Worm (Caenorhabditis elegans) whole organism, L1 larva: ENCODE data around the gene Y51B9A.9.

Source experiments
- C34B4.2 ChIP-seq: sonication (generic microtip); optimal IDR thresholded peaks from 2 replicates; lab custom pipeline; 2017; ENCODE audit warnings: mild to moderate bottlenecking, missing genetic modification characterization, missing compliant biosample characterization
- Y116A8C.19 ChIP-seq: sonication (generic microtip); optimal IDR thresholded peaks from 2 replicates; lab custom pipeline; 2016; ENCODE audit warnings: missing compliant biosample characterization, missing genetic modification characterization, borderline replicate concordance
- aha-1 ChIP-seq: fragments of 150-350 bp; optimal IDR thresholded peaks from 2 replicates; lab custom pipeline; 2014; ENCODE audit warnings: missing biosample characterization, missing genetic modification characterization
- alr-1 ChIP-seq: fragments of 200-800 bp; sonication (Bioruptor generic); optimal IDR thresholded peaks from 2 replicates; lab custom pipeline; 2018; ENCODE audit warnings: borderline replicate concordance, mild to moderate bottlenecking, missing genetic modification characterization, missing compliant biosample characterization
- ama-1 ChIP-seq: fragments of 150-350 bp; optimal IDR thresholded peaks from 2 replicates; lab custom pipeline; 2014
- blmp-1 ChIP-seq: fragments of 150-350 bp; optimal IDR thresholded peaks from 2 replicates; lab custom pipeline; 2014; ENCODE audit warnings: missing biosample characterization, missing genetic modification characterization
- ceh-8 ChIP-seq: fragments of 200-800 bp; sonication (Bioruptor generic); optimal IDR thresholded peaks from 2 replicates; lab custom pipeline; 2018; ENCODE audit warnings: mild to moderate bottlenecking, missing genetic modification characterization, moderate library complexity, missing compliant biosample characterization
- ceh-88 ChIP-seq: fragments of 200-800 bp; sonication (Bioruptor generic); IDR thresholded peaks from 2 replicates; pipeline ENCODE4 v1.3.6; 2022; ENCODE audit warnings: missing genetic modification characterization, missing compliant biosample characterization
- ces-1 ChIP-seq: fragments of 150-350 bp; optimal IDR thresholded peaks from 2 replicates; lab custom pipeline; 2014; ENCODE audit warnings: missing biosample characterization, missing genetic modification reagents, missing genetic modification characterization
- egl-27 ChIP-seq, 2 experiments: fragments of 150-350 bp in 1 of 2; sonication (generic microtip); optimal IDR thresholded peaks; 3 replicates each; lab custom pipeline; 2017 to 2018; ENCODE audit warnings: missing biosample characterization in 2 of 2, missing genetic modification characterization in 2 of 2, missing genetic modification reagents in 2 of 2
- elt-2 ChIP-seq: sonication (generic microtip); optimal IDR thresholded peaks from 2 replicates; lab custom pipeline; 2016; ENCODE audit warnings: missing genetic modification characterization, mild to moderate bottlenecking, inconsistent platforms, missing compliant biosample characterization, missing genetic modification reagents
- elt-3 ChIP-seq, 6 experiments: fragments of 150-350 bp in 1 of 6; sonication (generic microtip); optimal IDR thresholded peaks; 2 replicates each; lab custom pipeline; 2017 to 2018; ENCODE audit warnings: missing biosample characterization in 6 of 6, missing genetic modification characterization in 6 of 6, inconsistent platforms in 1 of 6
- ets-5 ChIP-seq: fragments of 200-800 bp; sonication (Bioruptor generic); IDR thresholded peaks from 2 replicates; pipeline ENCODE4 v1.3.6; 2022; ENCODE audit warnings: missing genetic modification characterization, missing compliant biosample characterization
- grh-1 ChIP-seq: fragments of 200-800 bp; sonication (Bioruptor generic); IDR thresholded peaks from 2 replicates; pipeline ENCODE4 v1.3.6; 2022; ENCODE audit warnings: missing genetic modification reagents, missing genetic modification characterization, missing compliant biosample characterization
- hlh-4 ChIP-seq: sonication (generic microtip); optimal IDR thresholded peaks from 2 replicates; lab custom pipeline; 2016; ENCODE audit warnings: mild to moderate bottlenecking, missing genetic modification characterization, missing compliant biosample characterization
- irx-1 ChIP-seq: sonication (generic microtip); optimal IDR thresholded peaks from 2 replicates; lab custom pipeline; 2016; ENCODE audit warnings: missing genetic modification characterization, missing compliant biosample characterization
- lin-15B ChIP-seq: fragments of 150-350 bp; sonication (generic microtip); optimal IDR thresholded peaks from 3 replicates; lab custom pipeline; 2014; ENCODE audit warnings: missing biosample characterization, missing genetic modification characterization
- lin-39 ChIP-seq: fragments of 150-350 bp; optimal IDR thresholded peaks from 2 replicates; lab custom pipeline; 2014; ENCODE audit warnings: missing biosample characterization, missing genetic modification reagents, missing genetic modification characterization
- lir-3 ChIP-seq: sonication (generic microtip); optimal IDR thresholded peaks from 2 replicates; lab custom pipeline; 2016; ENCODE audit warnings: mild to moderate bottlenecking, missing genetic modification characterization, moderate library complexity, missing compliant biosample characterization; ENCODE audit not compliant: poor library complexity
- lsy-2 ChIP-seq, 2 experiments: fragments of 150-350 bp; optimal IDR thresholded peaks; 2 replicates each; lab custom pipeline; 2014; ENCODE audit warnings: missing biosample characterization in 2 of 2, missing genetic modification characterization in 2 of 2
- mab-9 ChIP-seq: fragments of 200-800 bp; sonication (Bioruptor generic); IDR thresholded peaks from 2 replicates; pipeline ENCODE4 v1.3.6; 2022; ENCODE audit warnings: missing genetic modification reagents, missing genetic modification characterization, missing compliant biosample characterization
- mef-2 ChIP-seq: fragments of 150-350 bp; optimal IDR thresholded peaks from 2 replicates; lab custom pipeline; 2014; ENCODE audit warnings: missing biosample characterization, missing genetic modification characterization
- mep-1 ChIP-seq: fragments of 150-350 bp; optimal IDR thresholded peaks from 2 replicates; lab custom pipeline; 2014; ENCODE audit warnings: missing biosample characterization, missing genetic modification characterization
- nhr-47 ChIP-seq: sonication (generic microtip); optimal IDR thresholded peaks from 2 replicates; lab custom pipeline; 2016; ENCODE audit warnings: mild to moderate bottlenecking, missing genetic modification characterization, moderate library complexity, missing compliant biosample characterization
- nhr-76 ChIP-seq: sonication (generic microtip); optimal IDR thresholded peaks from 2 replicates; lab custom pipeline; 2017; ENCODE audit warnings: missing biosample characterization, missing genetic modification characterization
- nhr-84 ChIP-seq: sonication (generic microtip); optimal IDR thresholded peaks from 2 replicates; lab custom pipeline; 2017; ENCODE audit warnings: missing biosample characterization, missing genetic modification characterization
- nhr-85 ChIP-seq: sonication (generic microtip); peaks from one replicate; lab custom pipeline; 2016; ENCODE audit warnings: missing genetic modification characterization, inconsistent platforms, missing compliant biosample characterization
- skn-1 ChIP-seq: fragments of 150-350 bp; optimal IDR thresholded peaks from 2 replicates; lab custom pipeline; 2014; ENCODE audit warnings: missing biosample characterization, missing genetic modification characterization
- sox-4 ChIP-seq: sonication (generic microtip); optimal IDR thresholded peaks from 2 replicates; lab custom pipeline; 2016; ENCODE audit warnings: missing genetic modification characterization, missing compliant biosample characterization
- tlp-1 ChIP-seq: fragments of 150-350 bp; optimal IDR thresholded peaks from 2 replicates; lab custom pipeline; 2014; ENCODE audit warnings: missing biosample characterization, missing genetic modification characterization
- unc-62 ChIP-seq: fragments of 150-350 bp; optimal IDR thresholded peaks from 2 replicates; lab custom pipeline; 2014; ENCODE audit warnings: missing biosample characterization, missing genetic modification reagents, missing genetic modification characterization
- unc-86 ChIP-seq: sonication (generic microtip); optimal IDR thresholded peaks from 2 replicates; lab custom pipeline; 2016; ENCODE audit warnings: missing genetic modification characterization, missing compliant biosample characterization
- vab-15 ChIP-seq: sonication (generic microtip); optimal IDR thresholded peaks from 2 replicates; lab custom pipeline; 2017; ENCODE audit warnings: missing genotype, mild to moderate bottlenecking, missing genetic modification characterization, missing compliant biosample characterization
- zip-4 ChIP-seq: fragments of 200-800 bp; sonication (Bioruptor generic); optimal IDR thresholded peaks from 2 replicates; lab custom pipeline; 2018; ENCODE audit warnings: mild to moderate bottlenecking, missing genetic modification characterization, moderate library complexity, missing compliant biosample characterization
- ztf-11 ChIP-seq, 2 experiments: sonication (generic microtip); optimal IDR thresholded peaks; 2 replicates each; lab custom pipeline; 2016 to 2017; ENCODE audit warnings: missing genetic modification characterization in 2 of 2, missing biosample characterization in 1 of 2, missing compliant biosample characterization in 1 of 2
- ztf-4 ChIP-seq: fragments of 150-350 bp; optimal IDR thresholded peaks from 2 replicates; lab custom pipeline; 2014; ENCODE audit warnings: missing biosample characterization, missing genetic modification characterization

Gene Y51B9A.9

ce11 chrII:9412086-9412608 is 14.8 kb upstream of the Y51B9A.9 start, which contains the start of gene arrd-3:
Gene arrd-3 (plus strand): TSS chrII:9412558.
- TF ChIP-seq lin-39 (tag; lab: Kevin White, UChicago): no peak
- TF ChIP-seq tlp-1: peak; percentile 10
- TF ChIP-seq mab-9 (GFP tag; lab: Robert Waterston, UW): no peak
- TF ChIP-seq elt-2 (tag; lab: Kevin White, UChicago): peak; percentile 66

DNA sequence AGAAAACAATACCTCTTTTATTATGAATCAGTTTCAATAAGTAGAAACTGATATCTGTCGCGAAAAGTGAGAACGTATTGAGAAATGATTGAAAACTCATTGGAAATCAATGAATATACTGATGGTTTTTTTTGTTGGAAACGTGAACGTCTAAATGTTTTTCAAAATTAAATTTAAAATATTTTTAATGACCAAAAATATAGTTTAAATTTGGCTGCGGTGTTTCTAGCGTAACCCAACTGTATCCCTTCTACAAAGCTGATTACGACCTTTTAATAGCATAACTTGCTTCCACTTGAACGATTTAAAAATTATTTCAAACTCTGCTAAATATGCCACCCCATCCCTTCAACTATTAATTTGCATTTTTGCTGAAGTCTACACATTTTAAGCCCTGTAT is 14.1 kb upstream of the Y51B9A.9 start, which contains the start of gene M176.9:
TSS of gene M176.9 (minus strand) at position 101 of the 400 bp plus-strand sequence.
- TF ChIP-seq skn-1 (tag; lab: Kevin White, UChicago) (no peak), egl-27 (tag; optimal IDR thresholded peaks at IDR 0.05; lab: Kevin White, UChicago) (no peak), ztf-4 (tag; lab: Kevin White, UChicago) (no peak), unc-62 (GFP tag; lab: Kevin White, UChicago) (no peak), alr-1 (tag; lab: Kevin White, UChicago) (no peak), elt-3 (tag; optimal IDR thresholded peaks at IDR 0.05; lab: Kevin White, UChicago) (no peak), grh-1 (GFP tag; lab: Robert Waterston, UW) (no peak), lin-39 (tag; lab: Kevin White, UChicago) (no peak), sox-4 (no peak), mep-1 (no peak), ztf-11 (tag; optimal IDR thresholded peaks at IDR 0.05; lab: Kevin White, UChicago) (no peak), Y116A8C.19 (no peak), vab-15 (tag; lab: Kevin White, UChicago) (no peak), tlp-1 (no peak), ces-1 (GFP tag; lab: Kevin White, UChicago) (no peak), nhr-84 (tag; lab: Kevin White, UChicago) (no peak), mef-2 (tag; lab: Kevin White, UChicago) (no peak), hlh-4 (no peak), zip-4 (GFP tag; lab: Kevin White, UChicago) (no peak)
- TF ChIP-seq, all 84 proteins: peak for 0

- no peak for TF ChIP-seq lin-15B (tag; lab: Kevin White, UChicago)
- no peak for TF ChIP-seq nhr-47 (tag; lab: Kevin White, UChicago)
- no peak for TF ChIP-seq irx-1
- TF ChIP-seq elt-2 (tag; lab: Kevin White, UChicago): no peak
- TF ChIP-seq unc-62 (GFP tag; lab: Kevin White, UChicago): no peak
These were observed 10.1 kb upstream of the Y51B9A.9 start, which contains the start of gene arrd-2 for ce11 chrII:9407469-9407868. Gene arrd-2 (plus strand): TSS chrII:9407769.

DNA sequence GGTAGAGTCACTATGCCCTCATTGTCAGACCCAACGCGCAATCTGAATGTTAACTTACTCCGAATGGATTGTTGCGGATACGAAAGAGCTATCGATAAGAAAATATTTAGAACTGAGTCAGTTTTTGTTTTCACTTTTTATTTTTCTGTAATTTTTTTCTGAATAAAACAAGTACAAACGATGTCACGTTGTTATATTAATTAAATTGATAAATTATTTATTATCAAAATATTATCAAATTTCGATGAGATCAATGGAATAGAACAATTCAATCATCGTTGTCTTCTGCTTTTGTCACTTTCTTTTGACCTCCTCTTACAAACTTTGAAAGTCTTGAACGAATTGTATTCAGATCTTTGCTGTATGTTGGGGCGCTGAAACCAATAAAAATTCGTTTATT is 9.6 kb upstream of the Y51B9A.9 start, which contains the start of gene mpz-6:
TSS of gene mpz-6 (minus strand) at position 101 of the 400 bp plus-strand sequence.
- TF ChIP-seq aha-1 (tag; lab: Kevin White, UChicago) (no peak), lsy-2 (tag; optimal IDR thresholded peaks at IDR 0.05; lab: Kevin White, UChicago) (no peak), ama-1 (lab: Kevin White, UChicago) (no peak), nhr-76 (tag; lab: Kevin White, UChicago) (no peak), mef-2 (tag; lab: Kevin White, UChicago) (no peak), unc-86 (tag; lab: Kevin White, UChicago) (no peak), zip-4 (GFP tag; lab: Kevin White, UChicago) (no peak), alr-1 (tag; lab: Kevin White, UChicago) (no peak), ceh-88 (no peak), sox-4 (no peak)
- TF ChIP-seq, all 84 proteins: peak for 0

ce11 chrII:9403846-9404245 is 6.5 kb upstream of the Y51B9A.9 start, which contains the start of gene Y51B9A.5:
Gene Y51B9A.5 (plus strand): TSS chrII:9404146.
- TF ChIP-seq mep-1: no peak
- TF ChIP-seq C34B4.2 (tag; lab: Kevin White, UChicago): no peak
- TF ChIP-seq nhr-85 (tag; lab: Kevin White, UChicago): no peak
- no peak for TF ChIP-seq vab-15 (tag; lab: Kevin White, UChicago)
- no peak for TF ChIP-seq ceh-8 (GFP tag; lab: Kevin White, UChicago)
- TF ChIP-seq Y116A8C.19: no peak
- no peak for TF ChIP-seq ets-5
- no peak for TF ChIP-seq blmp-1 (tag; lab: Kevin White, UChicago)
- TF ChIP-seq lir-3: no peak
